Worm (Caenorhabditis elegans) whole organism, L3 larva: Measurements from ENCODE around the gene ced-10.

Experiments
- ama-1 ChIP-seq: fragments of 150-350 bp; optimal IDR thresholded peaks from 2 replicates; lab custom pipeline; 2018
- egl-27 ChIP-seq: sonication (generic microtip); optimal IDR thresholded peaks from 4 replicates; lab custom pipeline; 2017; ENCODE audit warnings: missing biosample characterization, missing genetic modification reagents, missing genetic modification characterization
- elt-1 ChIP-seq: fragments of 150-350 bp; optimal IDR thresholded peaks from 2 replicates; lab custom pipeline; 2014; ENCODE audit warnings: missing biosample characterization, missing genetic modification characterization
- fkh-10 ChIP-seq: sonication (generic microtip); optimal IDR thresholded peaks from 2 replicates; lab custom pipeline; 2017; ENCODE audit warnings: missing biosample characterization, missing genetic modification reagents, missing genetic modification characterization
- jun-1 ChIP-seq: fragments of 150-350 bp; optimal IDR thresholded peaks from 2 replicates; lab custom pipeline; 2014; ENCODE audit warnings: missing biosample characterization, missing genetic modification reagents, missing genetic modification characterization
- lin-39 ChIP-seq: fragments of 150-350 bp; optimal IDR thresholded peaks from 2 replicates; lab custom pipeline; 2018; ENCODE audit warnings: missing biosample characterization, missing genetic modification reagents, missing genetic modification characterization
- nhr-12 ChIP-seq: fragments of 150-350 bp; optimal IDR thresholded peaks from 2 replicates; lab custom pipeline; 2014; ENCODE audit warnings: missing biosample characterization, missing genetic modification characterization
- nhr-237 ChIP-seq: fragments of 150-350 bp; optimal IDR thresholded peaks from 2 replicates; lab custom pipeline; 2014; ENCODE audit warnings: missing biosample characterization, missing genetic modification characterization
- pqm-1 ChIP-seq: fragments of 150-350 bp; optimal IDR thresholded peaks from 2 replicates; lab custom pipeline; 2017; ENCODE audit warnings: missing biosample characterization, missing genetic modification characterization, inconsistent platforms
- unc-39 ChIP-seq: sonication (generic microtip); optimal IDR thresholded peaks from 4 replicates; lab custom pipeline; 2017; ENCODE audit warnings: missing biosample characterization, missing genetic modification characterization
- ztf-11 ChIP-seq: fragments of 150-350 bp; optimal IDR thresholded peaks from 2 replicates; lab custom pipeline; 2014; ENCODE audit warnings: missing biosample characterization, missing genetic modification characterization
- ztf-4 ChIP-seq: fragments of 150-350 bp; optimal IDR thresholded peaks from 2 replicates; lab custom pipeline; 2014; ENCODE audit warnings: missing biosample characterization, missing genetic modification characterization

- TF ChIP-seq lin-39 (tag; lab: Kevin White, UChicago) (no peak), jun-1 (tag; lab: Kevin White, UChicago) (no peak), pqm-1 (tag; lab: Kevin White, UChicago) (no peak), nhr-12 (tag; lab: Kevin White, UChicago) (no peak), nhr-237 (no peak), unc-39 (tag; lab: Kevin White, UChicago) (no peak), egl-27 (tag; lab: Kevin White, UChicago) (no peak), fkh-10 (no peak), ama-1 (lab: Kevin White, UChicago) (no peak), elt-1 (tag; lab: Kevin White, UChicago) (no peak), ztf-11 (tag; lab: Kevin White, UChicago) (no peak), ztf-4 (tag; lab: Kevin White, UChicago) (no peak)
Observed at ce11 chrIV:3501981-3502736, 7.2 kb downstream of the ced-10 start.
